Worm (Caenorhabditis elegans): ENCODE measurements around the gene bmy-1.

The bmy-1 gene

DNA sequence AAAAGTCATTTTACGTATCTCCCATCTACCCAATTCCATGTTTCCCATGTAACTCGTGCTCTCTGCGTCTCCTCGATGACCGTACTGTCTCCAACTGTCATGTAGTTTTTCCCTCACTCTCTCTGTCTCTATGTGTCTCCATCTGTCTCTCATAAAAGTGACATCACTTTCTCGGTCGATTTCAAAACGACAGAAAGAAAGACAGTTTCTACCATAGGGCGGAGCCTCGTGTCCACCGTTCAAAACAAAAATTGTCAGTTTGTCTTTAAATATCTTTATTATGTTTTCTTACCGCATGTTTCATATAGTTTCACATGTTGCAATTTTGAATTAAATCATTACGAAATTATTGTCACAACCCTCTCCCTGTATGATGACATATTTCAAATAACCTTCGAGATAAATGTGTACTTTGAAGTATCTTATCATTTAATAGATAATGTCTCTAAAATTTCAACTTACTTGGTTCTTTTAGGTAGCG, 28.2 kb upstream of the bmy-1 start (continued):
- TF ChIP-seq mxl-3 (GFP tag; optimal IDR thresholded peaks at IDR 0.05) (peak; percentile 81), ctbp-1 (GFP tag; IDR thresholded peaks at IDR 0.05) (no peak), nhr-41 (GFP tag; IDR thresholded peaks at IDR 0.05) (no peak), hmg-1.1 (GFP tag; IDR thresholded peaks at IDR 0.05) (peak; percentile 74), lin-38 (GFP tag; IDR thresholded peaks at IDR 0.05) (peak; percentile 36), ceh-82 (tag; optimal IDR thresholded peaks at IDR 0.05) (no peak), dmd-6 (GFP tag; IDR thresholded peaks at IDR 0.05) (peak; percentile 98), mes-2 (tag; optimal IDR thresholded peaks at IDR 0.05; ENCODE audit: poor library complexity, severe bottlenecking) (peak; percentile 67), nhr-11 (tag; optimal IDR thresholded peaks at IDR 0.05) (peak; percentile 63), saeg-2 (GFP tag; IDR thresholded peaks at IDR 0.05) (0 out of 2 replicates have a peak, but pooled peaks have one; percentile 42), T26A8.4 (GFP tag; IDR thresholded peaks at IDR 0.05) (peak; percentile 64), nhr-102 (tag; optimal IDR thresholded peaks at IDR 0.05) (peak; percentile 91), ceh-28 (tag; optimal IDR thresholded peaks at IDR 0.05) (no peak), nhr-6 (tag; optimal IDR thresholded peaks at IDR 0.05) (no peak), daf-8 (GFP tag; IDR thresholded peaks at IDR 0.05) (no peak), T20F7.1 (GFP tag; optimal IDR thresholded peaks at IDR 0.05) (peak; percentile 64), skn-1 (tag; optimal IDR thresholded peaks at IDR 0.05) (no peak), ceh-44 (GFP tag; IDR thresholded peaks at IDR 0.05) (no peak), rbr-2 (tag; optimal IDR thresholded peaks at IDR 0.05) (peak; percentile 68), ceh-20 (GFP tag; IDR thresholded peaks at IDR 0.05) (peak; percentile 77), daf-12 (tag; optimal IDR thresholded peaks at IDR 0.05) (no peak), nhr-10 (tag; optimal IDR thresholded peaks at IDR 0.05) (peak; percentile 61), lsy-2 (tag; optimal IDR thresholded peaks at IDR 0.05) (peak; percentile 67 to 86), madf-9 (GFP tag; conservative IDR thresholded peaks at IDR 0.05) (0 out of 2 replicates have a peak, but pooled peaks have one; percentile 60), ztf-7 (tag; optimal IDR thresholded peaks at IDR 0.05) (peak; percentile 52), unc-39 (tag; optimal IDR thresholded peaks at IDR 0.05) (no peak), nhr-28 (tag; optimal IDR thresholded peaks at IDR 0.05) (peak; percentile 88), zfp-3 (GFP tag; conservative IDR thresholded peaks at IDR 0.05) (0 out of 2 replicates have a peak, but pooled peaks have one; percentile 27), nhr-76 (tag; optimal IDR thresholded peaks at IDR 0.05) (peak; percentile 41), hif-1 (tag; optimal IDR thresholded peaks at IDR 0.05) (peak; percentile 9 to 71), Y75B8A.6 (GFP tag; IDR thresholded peaks at IDR 0.05) (no peak), aha-1 (tag) (peak; percentile 77), gei-8 (GFP tag; optimal IDR thresholded peaks at IDR 0.05) (peak; percentile 67), mdl-1 (tag; optimal IDR thresholded peaks at IDR 0.05) (peak; percentile 74 to 92), hlh-30 (tag; optimal IDR thresholded peaks at IDR 0.05; ENCODE audit: insufficient read depth) (peak; percentile 94), zip-2 (tag; optimal IDR thresholded peaks at IDR 0.05) (peak; percentile 18), egl-27 (tag; optimal IDR thresholded peaks at IDR 0.05) (no peak), unc-62 (GFP tag; optimal IDR thresholded peaks at IDR 0.05 in 1 of 2) (peak; percentile 64 to 100), unc-62 (tag; optimal IDR thresholded peaks at IDR 0.05) (no peak), F10B5.3 (tag; optimal IDR thresholded peaks at IDR 0.05) (peak; percentile 28), dpl-1 (GFP tag; optimal IDR thresholded peaks at IDR 0.05) (peak; percentile 26), ztf-11 (tag; optimal IDR thresholded peaks at IDR 0.05) (no peak), php-3 (GFP tag; IDR thresholded peaks at IDR 0.05) (peak; percentile 89)

All from whole organism, L4 larva.